Worm (Caenorhabditis elegans): Measurements from ENCODE around the gene ocam-1.
A peak's percentile ranks its signal among the peaks of the same experiment; 100 is the strongest.

The ocam-1 gene

DNA sequence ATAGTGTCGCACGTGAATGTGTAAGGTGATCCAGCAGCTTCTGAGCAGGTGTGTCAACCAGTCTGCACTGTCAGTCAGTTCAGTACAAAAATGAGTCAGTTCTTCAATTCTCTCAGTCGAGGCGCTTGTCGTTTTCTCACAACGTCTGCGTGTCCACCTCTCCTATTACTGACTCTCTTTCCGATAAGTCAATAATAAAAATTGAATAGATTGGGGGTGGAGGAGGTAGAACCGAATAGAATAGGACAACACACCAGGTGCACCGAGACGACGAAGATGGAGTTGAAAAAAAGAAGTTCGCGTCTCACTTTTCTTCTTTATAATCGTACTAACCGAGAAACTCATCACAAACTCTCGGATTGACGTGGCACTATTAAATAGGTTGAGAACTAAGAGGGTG is 39.7 kb downstream of the ocam-1 start:
- TF ChIP-seq ceh-9 (tag; optimal IDR thresholded peaks at IDR 0.05) = no peak
- TF ChIP-seq unc-42 (tag; optimal IDR thresholded peaks at IDR 0.05) = peak; percentile 69

DNA sequence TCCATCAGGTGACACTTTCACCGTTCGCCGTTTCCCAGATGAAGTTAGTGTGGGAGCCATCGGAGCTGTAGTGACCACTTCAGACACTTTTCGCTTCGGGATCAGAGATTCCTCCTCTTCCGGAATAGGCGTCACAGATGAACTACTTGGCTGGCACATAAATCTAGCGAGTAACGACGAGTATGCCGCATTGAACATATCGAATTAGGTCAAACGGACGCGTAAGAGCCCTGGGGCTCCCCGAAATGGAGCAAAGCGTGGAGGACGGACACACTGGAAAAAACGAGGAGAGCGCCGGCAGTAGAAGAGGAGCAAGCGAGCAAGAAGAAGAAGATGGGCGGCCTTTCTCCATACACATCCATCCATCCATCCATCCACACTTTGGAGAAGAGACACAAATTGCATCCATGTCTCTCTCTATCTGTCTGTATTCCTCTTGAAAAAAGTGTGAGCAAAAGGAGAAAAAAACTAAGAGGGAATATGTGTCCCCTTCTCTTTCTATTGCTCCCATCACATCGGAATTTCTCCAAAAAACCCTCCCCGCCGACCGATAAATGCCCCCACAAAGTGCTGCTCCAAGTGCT is 41.1 kb downstream of the ocam-1 start:
- no peak for TF ChIP-seq odd-2 (tag; optimal IDR thresholded peaks at IDR 0.05)
- no peak for TF ChIP-seq fax-1 (tag; optimal IDR thresholded peaks at IDR 0.05)
- peak; percentile 9 for TF ChIP-seq hlh-6 (tag; optimal IDR thresholded peaks at IDR 0.05)
- TF ChIP-seq unc-42 (tag; optimal IDR thresholded peaks at IDR 0.05) = peak; percentile 77
- TF ChIP-seq ceh-18 (tag; optimal IDR thresholded peaks at IDR 0.05) = no peak
- no peak for TF ChIP-seq lim-6 (tag; optimal IDR thresholded peaks at IDR 0.05)
- TF ChIP-seq tbx-2 (tag; optimal IDR thresholded peaks at IDR 0.05) = no peak
- TF ChIP-seq T23F11.4 (GFP tag; optimal IDR thresholded peaks at IDR 0.05) = no peak
- TF ChIP-seq elt-2 (tag; optimal IDR thresholded peaks at IDR 0.05) = no peak
- TF ChIP-seq ceh-19 (GFP tag; optimal IDR thresholded peaks at IDR 0.05) = no peak
- TF ChIP-seq ttx-3 (tag; optimal IDR thresholded peaks at IDR 0.05) = no peak
- no peak for TF ChIP-seq sox-4 (tag; optimal IDR thresholded peaks at IDR 0.05)
- no peak for TF ChIP-seq mec-3 (tag; optimal IDR thresholded peaks at IDR 0.05; ENCODE audit: borderline replicate concordance)
- TF ChIP-seq hlh-8 (tag; optimal IDR thresholded peaks at IDR 0.05) = no peak
- no peak for TF ChIP-seq K09A11.1 (tag; optimal IDR thresholded peaks at IDR 0.05; ENCODE audit: insufficient read depth)
- TF ChIP-seq sdc-2 (tag; optimal IDR thresholded peaks at IDR 0.05) = no peak
- no peak for TF ChIP-seq ceh-9 (tag; optimal IDR thresholded peaks at IDR 0.05)

DNA sequence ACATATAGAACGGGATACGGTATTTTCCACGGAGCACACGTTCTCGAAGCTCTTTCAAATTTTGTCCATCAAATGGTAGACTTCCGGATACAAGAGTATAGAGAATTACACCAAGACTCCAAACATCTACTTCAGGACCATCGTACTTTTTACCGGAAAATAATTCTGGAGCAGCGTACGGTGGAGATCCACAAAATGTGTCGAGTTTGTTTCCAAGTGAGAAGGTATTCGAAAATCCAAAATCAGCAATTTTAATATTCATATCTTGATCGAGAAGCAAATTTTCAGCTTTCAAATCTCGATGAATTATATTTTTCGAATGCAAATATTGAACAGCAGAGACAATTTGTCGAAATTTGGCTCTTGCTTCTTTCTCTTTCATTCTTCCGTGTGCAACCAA is 44.4 kb downstream of the ocam-1 start:
- TF ChIP-seq unc-55 (GFP tag; optimal IDR thresholded peaks at IDR 0.05) (no peak), lim-6 (tag; optimal IDR thresholded peaks at IDR 0.05) (no peak), C38D4.7 (GFP tag; optimal IDR thresholded peaks at IDR 0.05) (no peak), pha-2 (tag; optimal IDR thresholded peaks at IDR 0.05) (no peak), ceh-24 (tag; optimal IDR thresholded peaks at IDR 0.05) (no peak), sox-2 (GFP tag; IDR thresholded peaks at IDR 0.05) (no peak), ceh-14 (tag; optimal IDR thresholded peaks at IDR 0.05) (no peak), elt-2 (tag; optimal IDR thresholded peaks at IDR 0.05) (no peak), dve-1 (tag; optimal IDR thresholded peaks at IDR 0.05) (no peak), madf-2 (tag; optimal IDR thresholded peaks at IDR 0.05) (no peak), nhr-11 (tag; optimal IDR thresholded peaks at IDR 0.05) (no peak)

DNA sequence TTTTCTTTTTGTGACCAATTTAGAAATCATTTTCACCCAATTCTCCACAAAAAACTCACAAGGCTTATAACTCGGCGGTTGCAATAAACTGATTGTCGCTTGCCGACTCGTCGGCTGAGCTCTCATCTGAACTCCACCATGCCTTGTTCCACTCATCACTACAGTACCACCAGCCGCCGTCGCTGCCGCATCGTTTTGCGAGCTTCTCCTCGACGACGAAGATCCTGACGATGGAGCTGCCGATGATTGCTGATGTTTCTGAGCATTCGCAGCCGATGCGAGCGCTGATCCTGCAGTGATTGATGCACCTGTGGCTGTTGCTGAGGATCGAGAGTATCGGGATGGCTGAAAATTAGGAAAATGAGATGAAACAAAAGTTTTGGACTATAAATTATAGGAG is 46.9 kb downstream of the ocam-1 start:
- TF ChIP-seq pros-1 (tag; optimal IDR thresholded peaks at IDR 0.05) (no peak), unc-86 (tag; optimal IDR thresholded peaks at IDR 0.05) (no peak), hlh-30 (tag; optimal IDR thresholded peaks at IDR 0.05; ENCODE audit: insufficient read depth) (no peak), ceh-48 (tag; optimal IDR thresholded peaks at IDR 0.05) (no peak)
